Worm (Caenorhabditis elegans) whole organism, L3 larva: Measurements from ENCODE around the gene cnc-2.

ENCODE experiments used
- ceh-82 ChIP-seq: fragments of 150-350 bp; optimal IDR thresholded peaks from 2 replicates; lab custom pipeline; 2014; ENCODE audit warnings: missing biosample characterization, missing genetic modification characterization
- egl-27 ChIP-seq: sonication (generic microtip); optimal IDR thresholded peaks from 4 replicates; lab custom pipeline; 2017; ENCODE audit warnings: missing biosample characterization, missing genetic modification reagents, missing genetic modification characterization
- lsy-12 ChIP-seq: sonication (generic microtip); optimal IDR thresholded peaks from 2 replicates; lab custom pipeline; 2016; ENCODE audit warnings: mild to moderate bottlenecking, missing genetic modification characterization, missing compliant biosample characterization
- nfya-1 ChIP-seq: sonication (generic microtip); optimal IDR thresholded peaks from 2 replicates; lab custom pipeline; 2017; ENCODE audit warnings: missing genetic modification characterization, mild to moderate bottlenecking, missing compliant biosample characterization, antibody characterized with exemption, moderate library complexity; ENCODE audit not compliant: insufficient read depth
- pha-4 ChIP-seq: fragments of 150-350 bp; optimal IDR thresholded peaks from 2 replicates; lab custom pipeline; 2014; ENCODE audit warnings: missing biosample characterization, missing genetic modification reagents, missing genetic modification characterization
- pqm-1 ChIP-seq: fragments of 150-350 bp; optimal IDR thresholded peaks from 2 replicates; lab custom pipeline; 2017; ENCODE audit warnings: missing biosample characterization, missing genetic modification characterization, inconsistent platforms
- ztf-11 ChIP-seq: fragments of 150-350 bp; optimal IDR thresholded peaks from 2 replicates; lab custom pipeline; 2014; ENCODE audit warnings: missing biosample characterization, missing genetic modification characterization

- no peak for TF ChIP-seq lsy-12 (tag; lab: Kevin White, UChicago)
- no peak for TF ChIP-seq pha-4
- no peak for TF ChIP-seq egl-27 (tag; lab: Kevin White, UChicago)
- no peak for TF ChIP-seq ceh-82 (tag; lab: Kevin White, UChicago)
- TF ChIP-seq nfya-1, result no peak
- TF ChIP-seq pqm-1 (tag; lab: Kevin White, UChicago), result no peak
- no peak for TF ChIP-seq ztf-11 (tag; lab: Kevin White, UChicago)
These were observed 41.5 kb upstream of the cnc-2 start, which contains the start of gene C38C3.6 for ce11 chrV:1491510-1491909.
